Worm (Caenorhabditis elegans) whole organism, late embryonic: Measurements from ENCODE around the gene C26B2.2.

Experiments used
- F13H6.1 ChIP-seq: sonication (generic microtip); optimal IDR thresholded peaks from 2 replicates; lab custom pipeline; 2016; ENCODE audit warnings: missing genetic modification characterization, missing compliant biosample characterization
- Y22D7AL.16 ChIP-seq: sonication (generic microtip); optimal IDR thresholded peaks from 2 replicates; lab custom pipeline; 2016; ENCODE audit warnings: missing genetic modification characterization, missing compliant biosample characterization
- ama-1 ChIP-seq: fragments of 150-350 bp; optimal IDR thresholded peaks from 2 replicates; lab custom pipeline; 2014
- ceh-14 ChIP-seq: sonication (generic microtip); optimal IDR thresholded peaks from 2 replicates; lab custom pipeline; 2016; ENCODE audit warnings: missing genotype, missing genetic modification characterization, missing compliant biosample characterization
- dve-1 ChIP-seq: sonication (generic microtip); optimal IDR thresholded peaks from 2 replicates; lab custom pipeline; 2017; ENCODE audit warnings: antibody characterized with exemption, mild to moderate bottlenecking, missing genetic modification characterization, missing compliant biosample characterization
- fkh-10 ChIP-seq: fragments of 150-350 bp; optimal IDR thresholded peaks from 2 replicates; lab custom pipeline; 2014; ENCODE audit warnings: missing biosample characterization, missing genetic modification reagents, missing genetic modification characterization
- fkh-6 ChIP-seq: sonication (generic microtip); optimal IDR thresholded peaks from 2 replicates; lab custom pipeline; 2016; ENCODE audit warnings: missing genetic modification characterization, missing compliant biosample characterization
- gmeb-2 ChIP-seq: sonication (generic microtip); optimal IDR thresholded peaks from 2 replicates; lab custom pipeline; 2016; ENCODE audit warnings: missing genetic modification characterization, inconsistent platforms, missing compliant biosample characterization
- hlh-30 ChIP-seq: sonication (generic microtip); optimal IDR thresholded peaks from 2 replicates; lab custom pipeline; 2017; ENCODE audit warnings: antibody characterized with exemption, missing genetic modification characterization, missing compliant biosample characterization; ENCODE audit not compliant: insufficient read depth
- hlh-6 ChIP-seq: sonication (generic microtip); optimal IDR thresholded peaks from 2 replicates; lab custom pipeline; 2016; ENCODE audit warnings: missing genotype, missing genetic modification characterization, missing compliant biosample characterization
- ref-2 ChIP-seq: sonication (generic microtip); optimal IDR thresholded peaks from 2 replicates; lab custom pipeline; 2016; ENCODE audit warnings: missing genetic modification characterization, missing compliant biosample characterization
- sox-4 ChIP-seq: sonication (generic microtip); optimal IDR thresholded peaks from 2 replicates; lab custom pipeline; 2017; ENCODE audit warnings: mild to moderate bottlenecking, missing genetic modification characterization, inconsistent platforms, missing compliant biosample characterization
- tbx-2 ChIP-seq: sonication (generic microtip); optimal IDR thresholded peaks from 2 replicates; lab custom pipeline; 2016; ENCODE audit warnings: missing genetic modification characterization, missing compliant biosample characterization
- unc-3 ChIP-seq, 2 experiments: fragments of 200-800 bp in 1 of 2; sonication (Bioruptor generic) in 1 of 2; sonication (generic microtip) in 1 of 2; conservative IDR thresholded peaks in 1 of 2; optimal IDR thresholded peaks in 1 of 2; 2 replicates each; pipeline versions ENCODE4 v1.3.6 to Lab custom; 2016 to 2022; ENCODE audit warnings: missing compliant biosample characterization in 2 of 2, missing genetic modification characterization in 2 of 2, missing genetic modification reagents in 1 of 2

DNA sequence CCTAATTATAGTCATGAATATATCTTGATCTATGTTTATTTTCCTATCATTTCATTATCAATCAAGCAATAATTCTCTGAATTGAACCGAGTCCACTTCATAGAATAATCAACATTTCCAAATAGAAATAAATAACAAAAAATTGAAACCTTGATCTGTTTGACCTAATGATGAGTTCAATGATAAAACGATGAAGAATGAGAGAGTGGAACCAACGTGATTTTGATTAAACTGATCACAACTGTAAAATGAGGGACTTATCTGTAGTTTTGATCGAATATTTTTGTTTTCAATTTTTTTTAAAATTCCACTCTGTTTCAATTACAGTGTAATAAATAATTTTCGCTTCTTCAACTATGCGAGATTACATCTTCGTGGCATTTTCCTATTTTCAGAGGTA lies 21.0 kb upstream of the C26B2.2 start:
- TF ChIP-seq hlh-30 (tag; lab: Kevin White, UChicago) (no peak), fkh-6 (tag; lab: Kevin White, UChicago) (no peak), F13H6.1 (no peak), dve-1 (no peak), ama-1 (lab: Kevin White, UChicago) (no peak), fkh-10 (GFP tag; lab: Kevin White, UChicago) (no peak), unc-3 (GFP tag; conservative IDR thresholded peaks at IDR 0.05; lab: Robert Waterston, UW) (no peak), unc-3 (tag; optimal IDR thresholded peaks at IDR 0.05; lab: Kevin White, UChicago) (no peak), ceh-14 (tag; lab: Kevin White, UChicago) (no peak), Y22D7AL.16 (tag; lab: Kevin White, UChicago) (no peak), sox-4 (no peak), hlh-6 (tag; lab: Kevin White, UChicago) (no peak), tbx-2 (tag; lab: Kevin White, UChicago) (no peak), ref-2 (tag; lab: Kevin White, UChicago) (no peak), gmeb-2 (tag; lab: Kevin White, UChicago) (no peak)
